Fruit fly (Drosophila melanogaster) whole organism, prepupa: ENCODE data around the gene Pi4KIIIalpha.
A peak's percentile ranks its signal among the peaks of the same experiment; 100 is the strongest.

Experiments used
- Blimp-1 ChIP-seq: fragments of 200-800 bp; sonication (Bioruptor generic); optimal IDR thresholded peaks from 3 replicates; lab custom pipeline; 2017; ENCODE audit warnings: missing biosample characterization, missing genetic modification characterization, mild to moderate bottlenecking, moderate library complexity, missing genetic modification reagents
- CG10631 ChIP-seq: fragments of 200-800 bp; sonication (Bioruptor generic); optimal IDR thresholded peaks from 2 replicates; lab custom pipeline; 2016; ENCODE audit warnings: missing biosample characterization, missing genetic modification characterization
- CG11294 ChIP-seq: fragments of 200-800 bp; sonication (Bioruptor generic); IDR thresholded peaks from 2 replicates; pipeline ENCODE4 v1.3.6; 2022; ENCODE audit warnings: missing biosample characterization, missing genetic modification characterization
- CG11762 ChIP-seq: fragments of 200-800 bp; sonication (Bioruptor generic); optimal IDR thresholded peaks from 3 replicates; lab custom pipeline; 2016; ENCODE audit warnings: missing biosample characterization, missing genetic modification characterization; ENCODE audit not compliant: insufficient read depth
- CG11902 ChIP-seq: fragments of 200-800 bp; sonication (Bioruptor generic); optimal IDR thresholded peaks from 3 replicates; lab custom pipeline; 2016; ENCODE audit warnings: missing biosample characterization, missing genetic modification characterization
- CG15336 ChIP-seq: fragments of 200-800 bp; sonication (Bioruptor generic); IDR thresholded peaks from 2 replicates; pipeline ENCODE4 v1.3.6; 2022; ENCODE audit warnings: missing biosample characterization, missing genetic modification characterization
- CG1621 ChIP-seq: fragments of 200-800 bp; sonication (Bioruptor generic); optimal IDR thresholded peaks from 3 replicates; lab custom pipeline; 2018; ENCODE audit warnings: missing biosample characterization, mild to moderate bottlenecking, missing genetic modification characterization
- CG3032 ChIP-seq: fragments of 200-800 bp; optimal IDR thresholded peaks from 2 replicates; lab custom pipeline; 2019; ENCODE audit warnings: missing biosample characterization, mild to moderate bottlenecking, missing genetic modification characterization, moderate library complexity
- CG32006 ChIP-seq: fragments of 200-800 bp; sonication (Bioruptor generic); optimal IDR thresholded peaks from 3 replicates; lab custom pipeline; 2017; ENCODE audit warnings: missing biosample characterization, mild to moderate bottlenecking, missing genetic modification characterization
- CG34406 ChIP-seq: fragments of 200-800 bp; sonication (Bioruptor generic); optimal IDR thresholded peaks from 3 replicates; lab custom pipeline; 2016; ENCODE audit warnings: missing biosample characterization, missing genetic modification characterization
- CG3919 ChIP-seq: fragments of 200-800 bp; sonication (Bioruptor generic); optimal IDR thresholded peaks from 3 replicates; lab custom pipeline; 2016; ENCODE audit warnings: missing biosample characterization, missing genetic modification characterization
- CG4318 ChIP-seq: fragments of 200-800 bp; sonication (Bioruptor generic); optimal IDR thresholded peaks from 3 replicates; lab custom pipeline; 2017; ENCODE audit warnings: missing biosample characterization, mild to moderate bottlenecking, missing genetic modification characterization
- CG6163 ChIP-seq: fragments of 200-800 bp; sonication (Bioruptor generic); IDR thresholded peaks from 3 replicates; pipeline ENCODE4 v1.3.6; 2022; ENCODE audit warnings: missing biosample characterization, missing genetic modification characterization
- CG6276 ChIP-seq: fragments of 200-800 bp; sonication (Bioruptor generic); optimal IDR thresholded peaks from 2 replicates; lab custom pipeline; 2017; ENCODE audit warnings: missing biosample characterization, mild to moderate bottlenecking, missing genetic modification characterization
- CG6792 ChIP-seq: fragments of 200-800 bp; sonication (Bioruptor generic); optimal IDR thresholded peaks from 3 replicates; lab custom pipeline; 2016; ENCODE audit warnings: missing biosample characterization, missing genetic modification characterization
- CG6808 ChIP-seq: fragments of 200-800 bp; sonication (Bioruptor generic); optimal IDR thresholded peaks from 3 replicates; lab custom pipeline; 2017; ENCODE audit warnings: missing biosample characterization, missing genetic modification characterization, mild to moderate bottlenecking, moderate library complexity, missing genetic modification reagents
- CG6854 ChIP-seq: fragments of 200-800 bp; sonication (Bioruptor generic); optimal IDR thresholded peaks from 2 replicates; lab custom pipeline; 2017; ENCODE audit warnings: missing biosample characterization, mild to moderate bottlenecking, missing genetic modification characterization
- CG7368 ChIP-seq: fragments of 200-800 bp; sonication (Bioruptor generic); optimal IDR thresholded peaks from 3 replicates; lab custom pipeline; 2016; ENCODE audit warnings: missing biosample characterization, missing genetic modification characterization
- CG8119 ChIP-seq: fragments of 200-800 bp; sonication (Bioruptor generic); IDR thresholded peaks from 3 replicates; pipeline ENCODE4 v1.3.6; 2022; ENCODE audit warnings: missing biosample characterization, missing genetic modification characterization
- CG8632 ChIP-seq: fragments of 200-800 bp; sonication (Bioruptor generic); optimal IDR thresholded peaks from 3 replicates; lab custom pipeline; 2016; ENCODE audit warnings: missing biosample characterization, missing genetic modification characterization
- CG9139 ChIP-seq: fragments of 200-800 bp; sonication (Bioruptor generic); optimal IDR thresholded peaks from 3 replicates; lab custom pipeline; 2017; ENCODE audit warnings: missing biosample characterization, mild to moderate bottlenecking, missing genetic modification characterization
- Eip78C ChIP-seq: fragments of 200-800 bp; sonication (Bioruptor generic); peaks from one replicate; lab custom pipeline; 2016; ENCODE audit warnings: missing biosample characterization, missing genetic modification characterization
- Eip93F ChIP-seq: fragments of 200-800 bp; sonication (Bioruptor generic); optimal IDR thresholded peaks from 2 replicates; lab custom pipeline; 2016; ENCODE audit warnings: missing biosample characterization, mild to moderate bottlenecking, missing genetic modification characterization
- Ets21C ChIP-seq: fragments of 200-800 bp; sonication (Bioruptor generic); optimal IDR thresholded peaks from 3 replicates; lab custom pipeline; 2016; ENCODE audit warnings: missing biosample characterization, missing genetic modification characterization
- Ets96B ChIP-seq: fragments of 200-800 bp; optimal IDR thresholded peaks from 2 replicates; lab custom pipeline; 2019; ENCODE audit warnings: missing biosample characterization, mild to moderate bottlenecking, missing genetic modification characterization, moderate library complexity
- Hr38 ChIP-seq: sonication (Bioruptor generic); optimal IDR thresholded peaks from 2 replicates; lab custom pipeline; 2016; ENCODE audit warnings: missing biosample characterization, missing genetic modification characterization
- Hr4 ChIP-seq: fragments of 200-800 bp; sonication (Bioruptor generic); optimal IDR thresholded peaks from 3 replicates; lab custom pipeline; 2016; ENCODE audit warnings: missing biosample characterization, missing genetic modification characterization
- Lpt ChIP-seq: fragments of 200-800 bp; sonication (Bioruptor generic); optimal IDR thresholded peaks from 3 replicates; lab custom pipeline; 2016; ENCODE audit warnings: missing biosample characterization, missing genetic modification characterization
- Met ChIP-seq: fragments of 200-800 bp; sonication (Bioruptor generic); optimal IDR thresholded peaks from 3 replicates; lab custom pipeline; 2016; ENCODE audit warnings: missing biosample characterization, missing genetic modification characterization
- OdsH ChIP-seq: fragments of 200-800 bp; sonication (Bioruptor generic); optimal IDR thresholded peaks from 3 replicates; lab custom pipeline; 2016; ENCODE audit warnings: missing biosample characterization, missing genetic modification characterization
- Sox102F ChIP-seq: fragments of 200-800 bp; sonication (Bioruptor generic); optimal IDR thresholded peaks from 2 replicates; lab custom pipeline; 2016; ENCODE audit warnings: missing biosample characterization, mild to moderate bottlenecking, missing genetic modification characterization
- Sox15 ChIP-seq: fragments of 200-800 bp; sonication (Bioruptor generic); optimal IDR thresholded peaks from 3 replicates; lab custom pipeline; 2016; ENCODE audit warnings: missing biosample characterization, missing genetic modification characterization
- achi ChIP-seq: fragments of 200-800 bp; sonication (Bioruptor generic); optimal IDR thresholded peaks from 3 replicates; lab custom pipeline; 2016; ENCODE audit warnings: missing biosample characterization, missing genetic modification characterization
- dac ChIP-seq: fragments of 200-800 bp; sonication (Bioruptor generic); optimal IDR thresholded peaks from 2 replicates; lab custom pipeline; 2017; ENCODE audit warnings: missing biosample characterization, mild to moderate bottlenecking, missing genetic modification characterization
- eg ChIP-seq: fragments of 200-800 bp; sonication (Bioruptor generic); IDR thresholded peaks from 3 replicates; pipeline ENCODE4 v1.3.6; 2022; ENCODE audit warnings: missing biosample characterization, missing genetic modification characterization
- fd59A ChIP-seq: fragments of 200-800 bp; sonication (Bioruptor generic); optimal IDR thresholded peaks from 2 replicates; lab custom pipeline; 2017; ENCODE audit warnings: missing biosample characterization, mild to moderate bottlenecking, missing genetic modification characterization, missing genetic modification reagents
- fd85E ChIP-seq: fragments of 200-800 bp; sonication (Bioruptor generic); optimal IDR thresholded peaks from 3 replicates; lab custom pipeline; 2016; ENCODE audit warnings: missing biosample characterization, missing genetic modification characterization
- fkh ChIP-seq: fragments of 200-800 bp; sonication (Bioruptor generic); optimal IDR thresholded peaks from 3 replicates; lab custom pipeline; 2017; ENCODE audit warnings: missing biosample characterization, mild to moderate bottlenecking, missing genetic modification characterization, moderate library complexity
- lz ChIP-seq: fragments of 200-800 bp; sonication (Bioruptor generic); optimal IDR thresholded peaks from 3 replicates; lab custom pipeline; 2016; ENCODE audit warnings: missing biosample characterization, missing genetic modification characterization
- net ChIP-seq: fragments of 200-800 bp; sonication (Bioruptor generic); optimal IDR thresholded peaks from 3 replicates; lab custom pipeline; 2016; ENCODE audit warnings: missing biosample characterization, missing genetic modification characterization
- pdm3 ChIP-seq: fragments of 200-800 bp; sonication (Bioruptor generic); optimal IDR thresholded peaks from 3 replicates; lab custom pipeline; 2016; ENCODE audit warnings: missing biosample characterization, missing genetic modification characterization
- salr ChIP-seq, 2 experiments: fragments of 200-800 bp; sonication (Bioruptor generic); optimal IDR thresholded peaks; 3 replicates each; lab custom pipeline; 2016 to 2018; ENCODE audit warnings: missing biosample characterization in 2 of 2, missing genetic modification characterization in 2 of 2, mild to moderate bottlenecking in 1 of 2
- spab ChIP-seq: fragments of 200-800 bp; sonication (Bioruptor generic); optimal IDR thresholded peaks from 2 replicates; lab custom pipeline; 2017; ENCODE audit warnings: missing biosample characterization, mild to moderate bottlenecking, missing genetic modification characterization, missing genetic modification reagents
- ss ChIP-seq, 2 experiments: fragments of 200-800 bp; sonication (Bioruptor generic); optimal IDR thresholded peaks; 2 replicates in 1 of 2; 3 replicates in 1 of 2; lab custom pipeline; 2017 to 2018; ENCODE audit warnings: mild to moderate bottlenecking in 2 of 2, missing biosample characterization in 2 of 2, missing genetic modification characterization in 2 of 2, moderate library complexity in 1 of 2
- svp ChIP-seq: fragments of 200-800 bp; sonication (Bioruptor generic); peaks from one replicate; lab custom pipeline; 2016; ENCODE audit warnings: missing biosample characterization, missing genetic modification characterization
- vri ChIP-seq: fragments of 200-800 bp; sonication (Bioruptor generic); optimal IDR thresholded peaks from 3 replicates; lab custom pipeline; 2016; ENCODE audit warnings: missing biosample characterization, mild to moderate bottlenecking, missing genetic modification characterization

Gene Pi4KIIIalpha

DNA sequence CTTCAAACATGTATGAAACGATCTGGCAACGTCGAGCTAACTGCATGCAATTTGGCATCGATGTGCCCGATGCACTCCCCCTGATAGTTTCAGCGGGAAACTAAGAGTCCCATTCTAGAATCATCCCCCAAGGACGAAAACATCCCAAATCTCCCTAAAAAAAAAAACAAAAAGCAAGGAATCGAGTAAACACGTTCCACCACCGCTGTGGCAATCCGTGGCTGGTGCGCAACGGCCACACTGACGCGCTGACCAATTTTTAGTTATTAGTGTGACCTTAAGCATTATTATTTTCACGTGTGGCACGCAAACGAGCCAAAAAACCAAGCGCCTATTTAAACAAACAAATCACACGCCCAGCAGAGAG, 38.9 kb upstream of the Pi4KIIIalpha start, which contains the start of gene wds:
wds (plus strand) TSS at position 265 of the 367 bp plus-strand sequence.
- no peak for TF ChIP-seq OdsH (GFP tag; lab: Kevin White, UChicago)
- TF ChIP-seq Eip78C (GFP tag; lab: Kevin White, UChicago), result peak; percentile 14
- TF ChIP-seq eg, result no peak
- peak; percentile 22 for TF ChIP-seq svp
- TF ChIP-seq fkh (GFP tag; lab: Kevin White, UChicago), result no peak
- TF ChIP-seq CG7368 (GFP tag; lab: Kevin White, UChicago), result no peak

DNA sequence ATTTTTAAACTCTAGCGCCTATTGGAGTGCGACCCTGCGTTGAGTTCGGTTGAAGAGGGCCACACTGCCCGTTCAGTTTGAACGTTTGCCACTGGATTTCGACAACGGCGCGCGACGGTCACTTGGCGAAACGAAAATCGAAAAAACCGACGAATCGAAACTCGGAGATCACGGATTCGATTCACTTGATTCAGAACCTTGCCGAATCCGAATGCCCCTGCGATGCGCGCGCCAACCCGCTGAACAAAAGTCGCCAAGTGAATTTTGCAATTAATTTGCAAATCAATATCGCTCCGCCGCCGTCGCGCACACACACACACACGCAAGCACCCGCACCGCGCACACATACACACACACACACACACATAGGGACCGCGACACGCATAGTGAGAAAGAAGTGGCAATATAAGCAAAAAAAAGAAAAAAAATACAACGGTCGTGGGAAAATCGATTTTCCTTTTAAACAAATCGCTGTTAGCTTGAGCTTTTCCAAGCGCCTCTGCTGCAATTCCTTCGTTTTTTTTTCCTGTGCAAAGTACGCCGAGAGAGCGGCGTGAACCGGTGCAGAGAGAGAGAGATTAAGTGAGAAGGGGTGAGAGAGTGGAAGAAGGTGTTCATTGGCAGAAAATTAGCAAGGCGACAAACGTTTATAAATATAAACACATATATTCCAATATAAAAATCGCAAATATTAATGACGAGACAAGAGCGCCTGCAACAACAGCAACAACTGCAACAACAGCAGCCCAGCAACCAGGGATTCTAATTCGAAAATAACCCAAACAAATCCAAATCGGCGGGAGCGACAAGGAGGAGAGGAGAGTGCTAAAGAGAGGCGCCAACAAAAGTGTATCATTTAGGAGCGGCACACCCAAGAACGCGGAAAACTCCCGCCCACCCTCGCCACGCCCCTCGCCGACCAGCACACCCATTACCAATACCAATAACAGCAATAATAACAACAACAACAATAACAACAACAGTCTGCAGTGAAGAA, 35.9 kb upstream of the Pi4KIIIalpha start, which contains the start of gene egh:
egh (plus strand) TSS at position 89 of the 997 bp plus-strand sequence.
- TF ChIP-seq Lpt, result peak; percentile 71
- TF ChIP-seq Hr38, result no peak
- TF ChIP-seq CG10631 (GFP tag; lab: Kevin White, UChicago), result peak; percentile 67
- peak; percentile 60 for TF ChIP-seq CG11902
- TF ChIP-seq Sox102F (GFP tag; lab: Kevin White, UChicago), result peak; percentile 76
- TF ChIP-seq svp, result peak; percentile 90
- TF ChIP-seq CG6792 (GFP tag; lab: Kevin White, UChicago), result peak; percentile 76
- peak; percentile 85 for TF ChIP-seq pdm3 (GFP tag; lab: Kevin White, UChicago)
- TF ChIP-seq Met (GFP tag; lab: Kevin White, UChicago), result peak; percentile 82
- TF ChIP-seq CG6808, result peak; percentile 60
- TF ChIP-seq CG32006, result peak; percentile 81
- peak; percentile 56 for TF ChIP-seq CG11762 (GFP tag; lab: Kevin White, UChicago)
- peak; percentile 9 for TF ChIP-seq fd85E
- TF ChIP-seq net (GFP tag; lab: Kevin White, UChicago), result peak; percentile 85
- peak; percentile 55 for TF ChIP-seq CG9139 (GFP tag; lab: Kevin White, UChicago)
- peak; percentile 65 for TF ChIP-seq CG34406 (GFP tag; lab: Kevin White, UChicago)
- peak; percentile 23 for TF ChIP-seq Sox15 (GFP tag; lab: Kevin White, UChicago)
- peak; percentile 67 for TF ChIP-seq CG8632 (GFP tag; lab: Kevin White, UChicago)
- peak; percentile 72 for TF ChIP-seq vri (GFP tag; lab: Kevin White, UChicago)
- TF ChIP-seq CG6854 (GFP tag; lab: Kevin White, UChicago), result peak; percentile 37
- no peak for TF ChIP-seq fkh (GFP tag; lab: Kevin White, UChicago)
- TF ChIP-seq CG8119 (GFP tag; lab: Robert Waterston, UW), result peak; percentile 85
- TF ChIP-seq CG11294 (GFP tag; lab: Robert Waterston, UW), result peak; percentile 51; the same call in 1 of the 2 replicates
- TF ChIP-seq CG3919, result peak; percentile 83
- no peak for TF ChIP-seq CG1621
- TF ChIP-seq lz (GFP tag; lab: Kevin White, UChicago), result peak; percentile 58
- peak; percentile 92 for TF ChIP-seq eg
- TF ChIP-seq CG6163 (GFP tag; lab: Robert Waterston, UW), result peak; percentile 87
- TF ChIP-seq dac, result peak; percentile 36
- peak; percentile 73 for TF ChIP-seq Hr4 (GFP tag; lab: Kevin White, UChicago)
- peak; percentile 67 to 74 for TF ChIP-seq ss (GFP tag; optimal IDR thresholded peaks at IDR 0.05; lab: Kevin White, UChicago)
- peak; percentile 50 for TF ChIP-seq CG4318 (GFP tag; lab: Kevin White, UChicago)
- TF ChIP-seq Eip93F (GFP tag; lab: Kevin White, UChicago), result no peak
- TF ChIP-seq Ets21C (GFP tag; lab: Kevin White, UChicago), result peak; percentile 65
- peak; percentile 86 for TF ChIP-seq CG15336 (GFP tag; lab: Robert Waterston, UW)
- TF ChIP-seq Eip78C (GFP tag; lab: Kevin White, UChicago), result peak; percentile 91
- TF ChIP-seq fd59A (GFP tag; lab: Kevin White, UChicago), result no peak
- peak; percentile 82 for TF ChIP-seq CG6276
- TF ChIP-seq Blimp-1, result no peak
- peak in 1 of 2 experiments; percentile 64 for TF ChIP-seq salr (GFP tag; optimal IDR thresholded peaks at IDR 0.05; lab: Kevin White, UChicago)
- TF ChIP-seq Ets96B (tag; lab: Kevin White, UChicago), result no peak
- no peak for TF ChIP-seq CG3032
- peak; percentile 50 for TF ChIP-seq spab (GFP tag; lab: Kevin White, UChicago)
- peak; percentile 70 for TF ChIP-seq achi
- TF ChIP-seq OdsH (GFP tag; lab: Kevin White, UChicago), result peak; percentile 70
